Worm (Caenorhabditis elegans): ENCODE results near the gene gcy-6.

The gcy-6 gene

DNA sequence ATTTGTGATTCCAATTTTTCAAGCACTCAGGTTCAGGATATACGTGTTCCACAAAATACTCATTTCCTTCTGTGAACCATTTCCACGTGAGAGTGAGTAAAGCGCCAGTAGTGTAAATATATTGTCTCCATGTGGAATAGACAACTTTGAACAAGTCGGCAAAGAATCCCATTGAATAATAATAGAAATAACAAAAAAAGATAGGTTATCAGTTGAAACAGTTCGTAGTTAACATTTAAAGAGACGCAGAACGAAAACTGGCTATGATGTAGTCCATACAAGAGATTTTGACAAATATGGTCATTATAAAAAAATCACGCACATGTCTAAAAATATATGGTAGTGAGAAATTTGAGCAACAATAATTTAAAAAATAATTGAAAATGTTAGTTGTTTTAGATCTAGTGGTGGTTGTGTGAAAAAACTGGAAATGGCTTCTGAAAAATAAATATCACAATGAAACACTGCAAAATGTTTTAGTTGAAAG, 43.7 kb upstream of the gcy-6 start, which contains the start of gene ceeh-2:
Gene ceeh-2, minus strand, starts transcription at position 437 of the 487 bp plus-strand sequence.
- TF ChIP-seq ceh-45 (GFP tag; IDR thresholded peaks at IDR 0.05) (no peak), pha-4 (tag; optimal IDR thresholded peaks at IDR 0.05) (no peak), madf-2 (tag; optimal IDR thresholded peaks at IDR 0.05) (no peak), unc-55 (GFP tag; optimal IDR thresholded peaks at IDR 0.05) (no peak), hlh-15 (tag; optimal IDR thresholded peaks at IDR 0.05) (no peak), fkh-6 (tag; optimal IDR thresholded peaks at IDR 0.05) (no peak), lim-6 (tag; optimal IDR thresholded peaks at IDR 0.05) (no peak), gmeb-2 (tag; optimal IDR thresholded peaks at IDR 0.05) (no peak), syd-9 (tag; optimal IDR thresholded peaks at IDR 0.05) (no peak), fax-1 (tag; optimal IDR thresholded peaks at IDR 0.05) (no peak), pha-2 (tag; optimal IDR thresholded peaks at IDR 0.05) (no peak), tbx-7 (tag; optimal IDR thresholded peaks at IDR 0.05) (no peak), npax-4 (tag; optimal IDR thresholded peaks at IDR 0.05) (no peak), hlh-8 (tag; optimal IDR thresholded peaks at IDR 0.05) (no peak), hlh-30 (tag; optimal IDR thresholded peaks at IDR 0.05; ENCODE audit: insufficient read depth) (no peak)

DNA sequence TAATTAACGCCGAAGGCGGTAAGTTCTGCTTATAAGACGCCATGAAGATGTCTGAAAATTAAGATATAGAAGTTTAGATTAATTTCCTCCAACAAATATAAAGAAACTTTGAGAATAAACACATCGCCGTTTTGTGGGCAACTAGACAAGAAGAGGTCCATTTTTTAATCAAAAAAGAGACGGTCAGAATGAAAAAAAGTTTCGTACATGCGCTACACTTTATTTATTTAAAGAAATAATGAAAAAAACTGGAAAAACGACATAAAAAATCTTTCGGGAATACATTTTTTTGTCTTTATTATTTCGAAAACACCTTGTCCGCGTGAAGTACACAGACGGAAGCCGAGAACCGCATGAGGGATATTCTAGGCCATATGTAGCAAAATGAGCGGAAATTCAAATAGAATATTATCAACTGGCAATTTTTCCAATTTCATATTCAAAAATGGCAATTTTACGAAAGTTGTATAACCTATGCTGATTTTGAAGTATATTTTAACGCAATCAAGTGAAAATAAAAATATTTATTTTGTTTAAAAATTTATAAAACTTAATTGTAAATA, 42.0 kb upstream of the gcy-6 start, which contains the start of gene sluh-7:
Gene sluh-7, minus strand, starts transcription at position 51 of the 563 bp plus-strand sequence.
- TF ChIP-seq nhr-11 (tag; optimal IDR thresholded peaks at IDR 0.05), result no peak
- TF ChIP-seq ref-2 (tag; optimal IDR thresholded peaks at IDR 0.05), result peak; percentile 88
- TF ChIP-seq madf-2 (tag; optimal IDR thresholded peaks at IDR 0.05), result no peak
- TF ChIP-seq odd-2 (tag; optimal IDR thresholded peaks at IDR 0.05), result no peak
- TF ChIP-seq ttx-3 (tag; optimal IDR thresholded peaks at IDR 0.05), result peak; percentile 44
- no peak for TF ChIP-seq ceh-22 (tag; optimal IDR thresholded peaks at IDR 0.05)
- no peak for TF ChIP-seq K02D7.2 (tag; optimal IDR thresholded peaks at IDR 0.05)
- TF ChIP-seq ceh-48 (tag; optimal IDR thresholded peaks at IDR 0.05), result no peak
- TF ChIP-seq elt-2 (tag; optimal IDR thresholded peaks at IDR 0.05), result peak; percentile 71
- peak; percentile 49 for TF ChIP-seq F13H6.1 (tag; optimal IDR thresholded peaks at IDR 0.05)
- no peak for TF ChIP-seq ceh-30 (tag; optimal IDR thresholded peaks at IDR 0.05)
- peak; percentile 96 for TF ChIP-seq ceh-2 (tag; optimal IDR thresholded peaks at IDR 0.05)
- peak; percentile 96 for TF ChIP-seq ceh-31 (tag; optimal IDR thresholded peaks at IDR 0.05)
- no peak for TF ChIP-seq dmd-4 (tag; optimal IDR thresholded peaks at IDR 0.05; ENCODE audit: borderline replicate concordance)
- TF ChIP-seq hlh-8 (tag; optimal IDR thresholded peaks at IDR 0.05), result peak; percentile 91
- TF ChIP-seq unc-3 (GFP tag; conservative IDR thresholded peaks at IDR 0.05), result no peak
- no peak for TF ChIP-seq unc-3 (tag; optimal IDR thresholded peaks at IDR 0.05)
- peak; percentile 50 for TF ChIP-seq nfya-1 (tag; optimal IDR thresholded peaks at IDR 0.05)
- peak; percentile 90 for TF ChIP-seq zip-5 (tag; optimal IDR thresholded peaks at IDR 0.05)
- peak; percentile 36 for TF ChIP-seq sdc-2 (tag; optimal IDR thresholded peaks at IDR 0.05)
- TF ChIP-seq pag-3 (tag; optimal IDR thresholded peaks at IDR 0.05; ENCODE audit: borderline replicate concordance), result no peak
- TF ChIP-seq sox-2 (GFP tag; IDR thresholded peaks at IDR 0.05), result no peak
- TF ChIP-seq ceh-18 (tag; optimal IDR thresholded peaks at IDR 0.05), result peak; percentile 32
- TF ChIP-seq ztf-16 (tag; optimal IDR thresholded peaks at IDR 0.05), result peak; percentile 37
- TF ChIP-seq pqm-1 (tag; optimal IDR thresholded peaks at IDR 0.05), result no peak
- TF ChIP-seq ets-4 (tag; optimal IDR thresholded peaks at IDR 0.05), result peak; percentile 90
- TF ChIP-seq lim-6 (tag; optimal IDR thresholded peaks at IDR 0.05), result peak; percentile 72
- TF ChIP-seq C08G9.2 (tag; optimal IDR thresholded peaks at IDR 0.05), result peak; percentile 98
- peak; percentile 79 for TF ChIP-seq rnt-1 (tag; optimal IDR thresholded peaks at IDR 0.05)
- TF ChIP-seq ceh-6 (GFP tag; optimal IDR thresholded peaks at IDR 0.05), result no peak
- no peak for TF ChIP-seq unc-55 (GFP tag; optimal IDR thresholded peaks at IDR 0.05)
- no peak for TF ChIP-seq ceh-9 (tag; optimal IDR thresholded peaks at IDR 0.05)
- no peak for TF ChIP-seq pat-9 (tag; optimal IDR thresholded peaks at IDR 0.05)
- TF ChIP-seq hlh-13 (GFP tag; optimal IDR thresholded peaks at IDR 0.05), result no peak
- peak; percentile 19 for TF ChIP-seq eyg-1 (tag; optimal IDR thresholded peaks at IDR 0.05)
- no peak for TF ChIP-seq pros-1 (tag; optimal IDR thresholded peaks at IDR 0.05)
- TF ChIP-seq Y22D7AL.16 (tag; optimal IDR thresholded peaks at IDR 0.05), result no peak
- peak; percentile 73 for TF ChIP-seq ceh-14 (tag; optimal IDR thresholded peaks at IDR 0.05)
- TF ChIP-seq unc-42 (tag; optimal IDR thresholded peaks at IDR 0.05), result peak; percentile 11
- peak; percentile 52 for TF ChIP-seq ceh-34 (tag; optimal IDR thresholded peaks at IDR 0.05)
- peak; percentile 74 for TF ChIP-seq fax-1 (tag; optimal IDR thresholded peaks at IDR 0.05)

Measured in whole organism, late embryonic.